Worm (Caenorhabditis elegans) whole organism, young adult: ENCODE data around the gene F01F1.3.

Source experiments
- B0019.2 ChIP-seq: fragments of 200-800 bp; sonication (Bioruptor generic); conservative IDR thresholded peaks from 2 replicates; pipeline ENCODE4 v1.3.6; 2022; ENCODE audit warnings: missing genetic modification reagents, missing genetic modification characterization, missing compliant biosample characterization
- B0261.1 ChIP-seq: sonication (generic microtip); optimal IDR thresholded peaks from 2 replicates; lab custom pipeline; 2016; ENCODE audit warnings: mild to moderate bottlenecking, missing genetic modification characterization, moderate library complexity, missing compliant biosample characterization
- C17E4.6 ChIP-seq: fragments of 200-800 bp; sonication (Bioruptor generic); IDR thresholded peaks from 2 replicates; pipeline ENCODE4 v1.3.6; 2022; ENCODE audit warnings: missing genetic modification reagents, missing genetic modification characterization, missing compliant biosample characterization
- Y53F4B.3 ChIP-seq: fragments of 200-800 bp; sonication (Bioruptor generic); IDR thresholded peaks from 2 replicates; pipeline ENCODE4 v1.3.6; 2022; ENCODE audit warnings: missing genetic modification reagents, missing genetic modification characterization, missing compliant biosample characterization
- Y56A3A.18 ChIP-seq: fragments of 200-800 bp; sonication (Bioruptor generic); IDR thresholded peaks from 2 replicates; pipeline ENCODE4 v1.3.6; 2022; ENCODE audit warnings: missing genetic modification reagents, missing genetic modification characterization, missing compliant biosample characterization
- Y79H2A.3 ChIP-seq: fragments of 200-800 bp; sonication (Bioruptor generic); conservative IDR thresholded peaks from 2 replicates; pipeline ENCODE4 v1.3.6; 2022; ENCODE audit warnings: missing genetic modification reagents, missing genetic modification characterization, missing compliant biosample characterization
- ama-1 ChIP-seq, 3 experiments: fragments of 150-350 bp in 1 of 3; sonication (generic microtip) in 2 of 3; optimal IDR thresholded peaks; 2 replicates each; lab custom pipeline; 2014 to 2018; ENCODE audit warnings: missing biosample characterization in 2 of 3, missing genetic modification characterization in 2 of 3, missing genetic modification reagents in 2 of 3
- attf-3 ChIP-seq: fragments of 200-800 bp; sonication (Bioruptor generic); conservative IDR thresholded peaks from 2 replicates; pipeline ENCODE4 v1.3.6; 2022; ENCODE audit warnings: missing genetic modification reagents, missing genetic modification characterization, missing compliant biosample characterization
- attf-5 ChIP-seq: fragments of 200-800 bp; sonication (Bioruptor generic); optimal IDR thresholded peaks from 2 replicates; lab custom pipeline; 2018; ENCODE audit warnings: mild to moderate bottlenecking, missing genetic modification characterization, missing compliant biosample characterization
- attf-6 ChIP-seq: fragments of 200-800 bp; sonication (Bioruptor generic); IDR thresholded peaks from 2 replicates; pipeline ENCODE4 v1.3.6; 2022; ENCODE audit warnings: missing genetic modification reagents, missing genetic modification characterization, missing compliant biosample characterization
- bed-2 ChIP-seq: fragments of 200-800 bp; sonication (Bioruptor generic); IDR thresholded peaks from 2 replicates; pipeline ENCODE4 v1.3.6; 2022; ENCODE audit warnings: missing genetic modification reagents, missing genetic modification characterization, missing compliant biosample characterization
- ccch-3 ChIP-seq: fragments of 200-800 bp; sonication (Bioruptor generic); optimal IDR thresholded peaks from 2 replicates; lab custom pipeline; 2018; ENCODE audit warnings: mild to moderate bottlenecking, missing genetic modification characterization, missing compliant biosample characterization
- cebp-1 ChIP-seq, 2 experiments: fragments of 200-800 bp in 1 of 2; sonication (Bioruptor generic) in 1 of 2; sonication (generic microtip) in 1 of 2; IDR thresholded peaks in 1 of 2; optimal IDR thresholded peaks in 1 of 2; 2 replicates each; pipeline versions ENCODE4 v1.3.6 to Lab custom; 2017 to 2022; ENCODE audit warnings: missing compliant biosample characterization in 2 of 2, missing genetic modification characterization in 2 of 2, mild to moderate bottlenecking in 1 of 2, missing genetic modification reagents in 1 of 2, moderate library complexity in 1 of 2
- ceh-100 ChIP-seq: fragments of 200-800 bp; sonication (Bioruptor generic); IDR thresholded peaks from 2 replicates; pipeline ENCODE4 v1.3.6; 2022; ENCODE audit warnings: missing genetic modification reagents, missing genetic modification characterization, missing compliant biosample characterization
- ceh-27 ChIP-seq: fragments of 200-800 bp; sonication (Bioruptor generic); optimal IDR thresholded peaks from 2 replicates; lab custom pipeline; 2018; ENCODE audit warnings: mild to moderate bottlenecking, missing genetic modification characterization, moderate library complexity, missing compliant biosample characterization
- ceh-40 ChIP-seq: fragments of 200-800 bp; sonication (Bioruptor generic); IDR thresholded peaks from 2 replicates; pipeline ENCODE4 v1.3.6; 2022; ENCODE audit warnings: missing genetic modification characterization, missing compliant biosample characterization
- ceh-79 ChIP-seq: sonication (generic microtip); optimal IDR thresholded peaks from 2 replicates; lab custom pipeline; 2017; ENCODE audit warnings: mild to moderate bottlenecking, missing genetic modification characterization, missing compliant biosample characterization
- dpl-1 ChIP-seq: fragments of 150-350 bp; optimal IDR thresholded peaks from 2 replicates; lab custom pipeline; 2014; ENCODE audit warnings: missing biosample characterization, missing genetic modification reagents, missing genetic modification characterization
- ekl-4 ChIP-seq: fragments of 200-800 bp; sonication (Bioruptor generic); IDR thresholded peaks from 2 replicates; pipeline ENCODE4 v1.3.6; 2022; ENCODE audit warnings: missing genetic modification reagents, missing genetic modification characterization, missing compliant biosample characterization
- fkh-3 ChIP-seq: sonication (generic microtip); optimal IDR thresholded peaks from 2 replicates; lab custom pipeline; 2016; ENCODE audit warnings: mild to moderate bottlenecking, missing genetic modification characterization, missing compliant biosample characterization
- gei-17 ChIP-seq: fragments of 200-800 bp; sonication (Bioruptor generic); optimal IDR thresholded peaks from 2 replicates; lab custom pipeline; 2018; ENCODE audit warnings: mild to moderate bottlenecking, missing genetic modification characterization, missing compliant biosample characterization
- him-1 ChIP-seq: sonication (generic microtip); optimal IDR thresholded peaks from 2 replicates; lab custom pipeline; 2016; ENCODE audit warnings: missing genotype, missing genetic modification reagents, missing genetic modification characterization, missing compliant biosample characterization
- hlh-26 ChIP-seq: fragments of 200-800 bp; sonication (Bioruptor generic); conservative IDR thresholded peaks from 2 replicates; pipeline ENCODE4 v1.3.6; 2022; ENCODE audit warnings: missing genetic modification reagents, missing genetic modification characterization, missing compliant biosample characterization
- hmg-1.2 ChIP-seq: fragments of 200-800 bp; sonication (Bioruptor generic); IDR thresholded peaks from 2 replicates; pipeline ENCODE4 v1.3.6; 2022; ENCODE audit warnings: missing genetic modification reagents, missing genetic modification characterization, missing compliant biosample characterization
- hrde-1 ChIP-seq: sonication (generic microtip); optimal IDR thresholded peaks from 2 replicates; lab custom pipeline; 2016; ENCODE audit warnings: missing genetic modification characterization, mild to moderate bottlenecking, missing compliant biosample characterization, moderate library complexity, missing genotype, missing genetic modification reagents, borderline replicate concordance
- hsf-1 ChIP-seq: fragments of 200-800 bp; sonication (Bioruptor generic); IDR thresholded peaks from 2 replicates; pipeline ENCODE4 v1.3.6; 2022; ENCODE audit warnings: missing genetic modification reagents, missing genetic modification characterization, missing compliant biosample characterization
- lag-1 ChIP-seq: fragments of 200-800 bp; sonication (Bioruptor generic); IDR thresholded peaks from 2 replicates; pipeline ENCODE4 v1.3.6; 2022; ENCODE audit warnings: missing genetic modification reagents, missing genetic modification characterization, missing compliant biosample characterization
- lin-54 ChIP-seq: fragments of 200-800 bp; sonication (Bioruptor generic); optimal IDR thresholded peaks from 2 replicates; lab custom pipeline; 2018; ENCODE audit warnings: mild to moderate bottlenecking, missing genetic modification characterization, missing compliant biosample characterization
- madf-10 ChIP-seq: sonication (generic microtip); optimal IDR thresholded peaks from 2 replicates; lab custom pipeline; 2016; ENCODE audit warnings: mild to moderate bottlenecking, missing genetic modification characterization, missing compliant biosample characterization
- madf-6 ChIP-seq: fragments of 200-800 bp; sonication (Bioruptor generic); IDR thresholded peaks from 2 replicates; pipeline ENCODE4 v1.3.6; 2022; ENCODE audit warnings: missing genetic modification reagents, missing genetic modification characterization, missing compliant biosample characterization
- mcd-1 ChIP-seq: fragments of 200-800 bp; sonication (Bioruptor generic); IDR thresholded peaks from 2 replicates; pipeline ENCODE4 v1.3.6; 2022; ENCODE audit warnings: missing genetic modification reagents, missing genetic modification characterization, missing compliant biosample characterization
- mel-28 ChIP-seq: sonication (generic microtip); optimal IDR thresholded peaks from 2 replicates; lab custom pipeline; 2016; ENCODE audit warnings: borderline replicate concordance, mild to moderate bottlenecking, missing genetic modification characterization, missing compliant biosample characterization
- nfyb-1 ChIP-seq: fragments of 200-800 bp; sonication (Bioruptor generic); IDR thresholded peaks from 2 replicates; pipeline ENCODE4 v1.3.6; 2022; ENCODE audit warnings: missing genetic modification reagents, missing genetic modification characterization, missing compliant biosample characterization
- rpc-1 ChIP-seq, 2 experiments: fragments of 150-350 bp in 1 of 2; sonication (generic microtip) in 1 of 2; optimal IDR thresholded peaks; 2 replicates each; lab custom pipeline; 2014 to 2018; ENCODE audit warnings: missing biosample characterization in 1 of 2, missing genetic modification characterization in 1 of 2, missing genetic modification reagents in 1 of 2, missing genotype in 1 of 2
- sdz-38 ChIP-seq: sonication (generic microtip); optimal IDR thresholded peaks from 2 replicates; lab custom pipeline; 2016; ENCODE audit warnings: missing genotype, missing genetic modification characterization, missing compliant biosample characterization
- snpc-1.3 ChIP-seq: sonication (generic microtip); optimal IDR thresholded peaks from 2 replicates; lab custom pipeline; 2017; ENCODE audit warnings: missing genetic modification characterization, mild to moderate bottlenecking, missing compliant biosample characterization, antibody characterized with exemption, moderate library complexity, missing genotype, missing genetic modification reagents; ENCODE audit not compliant: insufficient read depth
- somi-1 ChIP-seq: fragments of 200-800 bp; sonication (Bioruptor generic); optimal IDR thresholded peaks from 2 replicates; lab custom pipeline; 2018; ENCODE audit warnings: mild to moderate bottlenecking, missing genetic modification characterization, missing compliant biosample characterization
- sptf-2 ChIP-seq: fragments of 200-800 bp; sonication (Bioruptor generic); optimal IDR thresholded peaks from 2 replicates; lab custom pipeline; 2018; ENCODE audit warnings: mild to moderate bottlenecking, missing genetic modification characterization, missing compliant biosample characterization
- tlf-1 ChIP-seq: fragments of 200-800 bp; sonication (Bioruptor generic); optimal IDR thresholded peaks from 2 replicates; lab custom pipeline; 2018; ENCODE audit warnings: mild to moderate bottlenecking, missing genetic modification characterization, missing compliant biosample characterization
- unc-130 ChIP-seq: sonication (generic microtip); optimal IDR thresholded peaks from 2 replicates; lab custom pipeline; 2016; ENCODE audit warnings: missing genetic modification reagents, missing genetic modification characterization, missing compliant biosample characterization
- xnd-1 ChIP-seq: sonication (generic microtip); optimal IDR thresholded peaks from 2 replicates; lab custom pipeline; 2016; ENCODE audit warnings: missing genotype, missing genetic modification reagents, missing genetic modification characterization, missing compliant biosample characterization
- ztf-22 ChIP-seq: fragments of 200-800 bp; sonication (Bioruptor generic); optimal IDR thresholded peaks from 2 replicates; lab custom pipeline; 2018; ENCODE audit warnings: mild to moderate bottlenecking, missing genetic modification characterization, moderate library complexity, missing compliant biosample characterization
- ztf-6 ChIP-seq: fragments of 200-800 bp; sonication (Bioruptor generic); IDR thresholded peaks from 2 replicates; pipeline ENCODE4 v1.3.6; 2022; ENCODE audit warnings: missing genetic modification reagents, missing genetic modification characterization, missing compliant biosample characterization

The F01F1.3 gene

DNA sequence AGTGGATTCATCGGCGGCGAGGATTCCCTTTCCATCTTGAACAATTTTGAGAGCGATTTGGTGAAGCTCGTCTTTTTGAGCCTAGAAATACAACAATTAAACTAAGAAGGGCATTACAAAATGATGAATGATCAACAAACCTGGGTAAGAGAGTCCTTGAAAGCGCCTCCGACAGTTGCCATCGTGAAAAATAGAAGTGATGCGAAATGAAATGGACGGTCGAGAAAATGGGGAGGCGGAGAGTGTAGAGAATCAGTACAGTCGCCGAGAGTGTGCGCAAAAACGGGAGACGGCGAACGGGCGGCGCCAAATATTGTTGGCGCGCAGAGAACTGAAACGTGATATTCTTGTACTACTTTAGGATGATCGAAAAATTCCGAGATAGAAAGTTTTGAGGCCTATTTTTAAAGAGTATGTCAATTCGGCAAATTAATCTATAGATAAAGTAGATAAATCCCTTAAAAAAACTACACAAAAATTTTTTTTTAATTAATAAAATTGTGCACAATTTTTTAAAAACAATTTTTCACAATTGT is 4.5 kb downstream of the F01F1.3 start, which contains the start of gene aldo-2 (continued):
- TF ChIP-seq ceh-40 (GFP tag; lab: Robert Waterston, UW): no peak
- TF ChIP-seq hsf-1 (GFP tag; lab: Robert Waterston, UW): peak; percentile 89

DNA sequence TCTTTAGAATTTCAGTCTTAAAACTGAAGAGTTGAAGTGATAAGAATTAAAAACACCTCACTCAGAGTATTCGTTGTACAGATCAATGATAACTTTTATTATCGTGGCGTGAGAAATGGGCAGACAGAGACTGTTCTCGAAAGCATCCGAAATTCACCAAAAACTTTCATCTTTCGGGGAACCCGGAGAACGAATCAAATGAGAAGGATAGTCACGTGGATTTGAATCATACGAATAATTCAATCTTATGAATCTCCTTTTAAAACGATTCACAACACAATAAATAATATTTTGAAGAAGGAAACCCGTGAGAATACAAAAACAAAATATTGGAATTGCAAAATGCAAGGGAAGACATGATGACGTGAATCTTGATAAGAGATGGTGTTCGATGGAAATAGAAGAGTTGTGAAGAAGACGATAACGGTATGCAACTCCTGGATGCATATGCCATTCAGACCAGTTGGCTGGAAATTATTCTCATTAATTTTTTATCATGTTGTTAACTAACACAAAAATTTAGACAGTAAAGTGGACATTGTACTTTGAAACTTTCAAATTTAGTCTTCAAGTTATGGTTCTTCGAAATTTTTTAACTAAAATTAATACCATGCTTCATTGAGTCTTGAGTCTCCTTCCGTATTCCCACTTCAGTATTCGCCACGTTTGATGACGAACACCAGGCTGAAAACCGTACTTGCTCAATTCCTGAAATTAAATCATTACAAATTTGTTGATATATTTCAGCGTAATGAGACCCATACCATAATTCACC is 5.3 kb downstream of the F01F1.3 start:
- TF ChIP-seq B0019.2 (GFP tag; lab: Robert Waterston, UW) (no peak), ceh-27 (GFP tag; lab: Kevin White, UChicago) (no peak), ccch-3 (GFP tag; lab: Kevin White, UChicago) (no peak), Y56A3A.18 (GFP tag; lab: Robert Waterston, UW) (no peak), hlh-26 (no peak), cebp-1 (GFP tag; IDR thresholded peaks at IDR 0.05; lab: Robert Waterston, UW) (no peak), cebp-1 (tag; optimal IDR thresholded peaks at IDR 0.05; lab: Kevin White, UChicago) (peak; percentile 8), ztf-22 (no peak), mel-28 (tag; lab: Kevin White, UChicago) (no peak), rpc-1 (optimal IDR thresholded peaks at IDR 0.05; lab: Kevin White, UChicago) (no peak), rpc-1 (tag; optimal IDR thresholded peaks at IDR 0.05; lab: Kevin White, UChicago) (no peak), mcd-1 (GFP tag; lab: Robert Waterston, UW) (no peak), B0261.1 (tag; lab: Kevin White, UChicago) (no peak), ztf-6 (no peak), nfyb-1 (GFP tag; lab: Robert Waterston, UW) (no peak), hsf-1 (GFP tag; lab: Robert Waterston, UW) (0 out of 2 replicates have a peak, but pooled peaks have one; percentile 20), madf-6 (GFP tag; lab: Robert Waterston, UW) (no peak), unc-130 (GFP tag; lab: Kevin White, UChicago) (no peak), attf-3 (no peak), ekl-4 (no peak), xnd-1 (no peak), Y53F4B.3 (GFP tag; lab: Robert Waterston, UW) (no peak), sptf-2 (GFP tag; lab: Kevin White, UChicago) (no peak), attf-6 (GFP tag; lab: Robert Waterston, UW) (no peak), somi-1 (no peak), ceh-79 (tag; lab: Kevin White, UChicago) (no peak), madf-10 (tag; lab: Kevin White, UChicago) (no peak), attf-5 (GFP tag; lab: Kevin White, UChicago) (no peak), snpc-1.3 (tag; lab: Kevin White, UChicago) (no peak), hmg-1.2 (0 out of 2 replicates have a peak, but pooled peaks have one; percentile 7), hrde-1 (tag; lab: Kevin White, UChicago) (no peak), ceh-40 (GFP tag; lab: Robert Waterston, UW) (no peak), C17E4.6 (GFP tag; lab: Robert Waterston, UW) (no peak), lin-54 (peak; percentile 4), lag-1 (GFP tag; lab: Robert Waterston, UW) (no peak), tlf-1 (GFP tag; lab: Kevin White, UChicago) (no peak), ama-1 (optimal IDR thresholded peaks at IDR 0.05; lab: Kevin White, UChicago) (peak; percentile 43), ama-1 (GFP tag; optimal IDR thresholded peaks at IDR 0.05; lab: Kevin White, UChicago) (no peak), gei-17 (no peak), sdz-38 (tag; lab: Kevin White, UChicago) (no peak), ceh-100 (no peak), Y79H2A.3 (GFP tag; lab: Robert Waterston, UW) (no peak), fkh-3 (tag; lab: Kevin White, UChicago) (no peak), dpl-1 (GFP tag; lab: Kevin White, UChicago) (no peak), bed-2 (GFP tag; lab: Robert Waterston, UW) (no peak), him-1 (tag; lab: Kevin White, UChicago) (no peak)
